Fruit fly (Drosophila melanogaster) whole organism, embryonic: ENCODE results near the gene CG42375.

ENCODE experiments used
- CG10654 ChIP-seq: fragments of 200-800 bp; sonication (Bioruptor generic); optimal IDR thresholded peaks from 2 replicates; lab custom pipeline; 2016; ENCODE audit warnings: missing biosample characterization, missing genetic modification characterization
- CG6765 ChIP-seq: fragments of 200-800 bp; sonication (Bioruptor generic); optimal IDR thresholded peaks from 3 replicates; lab custom pipeline; 2017; ENCODE audit warnings: missing biosample characterization, mild to moderate bottlenecking, missing genetic modification characterization

DNA sequence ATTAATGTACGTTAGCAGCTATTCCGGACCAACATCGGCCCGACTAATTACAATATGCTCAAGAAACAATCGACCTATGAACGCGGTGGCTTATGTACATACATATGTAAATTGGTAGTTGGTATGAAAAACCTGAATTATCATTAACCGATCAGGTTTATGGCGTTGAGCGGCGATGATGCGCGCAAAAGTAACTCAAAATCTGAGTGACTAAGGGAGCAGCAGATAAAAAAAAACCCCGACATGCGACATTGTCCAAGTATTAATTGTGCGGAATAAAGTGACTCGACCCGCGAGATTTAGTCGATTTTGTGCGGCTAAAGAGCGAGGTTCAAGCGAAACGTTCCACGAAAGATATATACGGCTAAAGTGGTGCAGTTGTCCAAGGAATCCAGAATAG is 14.0 kb upstream of the CG42375 start, which contains the start of gene CG9312:
- TF ChIP-seq CG6765 (GFP tag; lab: Kevin White, UChicago) (no peak), CG10654 (no peak)
